Worm (Caenorhabditis elegans): Measurements from ENCODE around the gene C03B1.2.
A peak's percentile ranks its signal among the peaks of the same experiment; 100 is the strongest.

Gene C03B1.2

DNA sequence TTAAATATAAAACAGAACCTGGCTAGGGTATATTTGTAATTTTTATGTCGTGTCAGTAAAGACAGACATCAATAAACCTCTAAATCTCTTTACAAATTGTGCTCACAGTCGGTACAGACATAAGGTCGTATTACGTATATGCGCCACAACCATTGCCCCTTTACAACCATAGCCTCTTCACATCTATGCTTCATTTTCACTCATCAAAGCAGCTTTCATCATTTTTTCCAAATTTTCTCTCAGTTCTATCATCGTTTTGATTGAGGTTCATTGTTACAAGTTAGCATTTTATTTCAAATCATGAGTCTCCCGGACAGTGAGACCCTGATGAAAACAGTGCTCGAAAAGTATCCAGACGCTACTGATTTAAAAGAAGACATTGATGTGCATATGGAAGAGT is 5.6 kb upstream of the C03B1.2 start, which contains the start of gene C03B1.4:
TSS of gene C03B1.4 (plus strand) at position 301 of the 400 bp plus-strand sequence.
- TF ChIP-seq unc-3 (GFP tag; conservative IDR thresholded peaks at IDR 0.05) (no peak), unc-3 (tag; optimal IDR thresholded peaks at IDR 0.05) (no peak), ceh-24 (tag; optimal IDR thresholded peaks at IDR 0.05) (no peak), T23F11.4 (GFP tag; optimal IDR thresholded peaks at IDR 0.05) (no peak), pha-4 (tag; optimal IDR thresholded peaks at IDR 0.05) (no peak), ceh-30 (tag; optimal IDR thresholded peaks at IDR 0.05) (no peak), C08G9.2 (tag; optimal IDR thresholded peaks at IDR 0.05) (no peak)

DNA sequence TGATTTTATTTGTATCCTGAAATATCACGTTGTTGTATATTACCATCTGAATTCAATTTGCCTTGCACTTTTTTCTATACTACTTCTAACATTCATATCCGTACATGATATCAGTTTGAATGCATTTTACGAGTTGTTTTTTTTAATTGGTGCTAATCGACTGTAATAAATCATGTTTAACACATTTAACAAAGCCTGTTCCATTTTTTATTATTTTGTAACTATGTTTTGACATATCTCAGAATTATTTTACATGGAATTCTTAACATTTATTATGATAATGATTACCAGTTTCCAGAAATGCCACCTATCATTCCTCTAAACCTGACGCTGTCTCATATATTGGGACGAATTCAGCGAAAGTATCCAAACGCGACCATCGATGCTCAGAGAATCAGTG is 4.1 kb upstream of the C03B1.2 start, which contains the start of gene C03B1.3:
TSS of gene C03B1.3 (plus strand) at position 301 of the 400 bp plus-strand sequence.
- TF ChIP-seq dve-1 (tag; optimal IDR thresholded peaks at IDR 0.05): no peak
- TF ChIP-seq ceh-18 (tag; optimal IDR thresholded peaks at IDR 0.05): no peak
- TF ChIP-seq ama-1 (optimal IDR thresholded peaks at IDR 0.05): no peak
- TF ChIP-seq ceh-9 (tag; optimal IDR thresholded peaks at IDR 0.05): no peak
- TF ChIP-seq pqm-1 (tag; optimal IDR thresholded peaks at IDR 0.05): no peak
- no peak for TF ChIP-seq Y22D7AL.16 (tag; optimal IDR thresholded peaks at IDR 0.05)

DNA sequence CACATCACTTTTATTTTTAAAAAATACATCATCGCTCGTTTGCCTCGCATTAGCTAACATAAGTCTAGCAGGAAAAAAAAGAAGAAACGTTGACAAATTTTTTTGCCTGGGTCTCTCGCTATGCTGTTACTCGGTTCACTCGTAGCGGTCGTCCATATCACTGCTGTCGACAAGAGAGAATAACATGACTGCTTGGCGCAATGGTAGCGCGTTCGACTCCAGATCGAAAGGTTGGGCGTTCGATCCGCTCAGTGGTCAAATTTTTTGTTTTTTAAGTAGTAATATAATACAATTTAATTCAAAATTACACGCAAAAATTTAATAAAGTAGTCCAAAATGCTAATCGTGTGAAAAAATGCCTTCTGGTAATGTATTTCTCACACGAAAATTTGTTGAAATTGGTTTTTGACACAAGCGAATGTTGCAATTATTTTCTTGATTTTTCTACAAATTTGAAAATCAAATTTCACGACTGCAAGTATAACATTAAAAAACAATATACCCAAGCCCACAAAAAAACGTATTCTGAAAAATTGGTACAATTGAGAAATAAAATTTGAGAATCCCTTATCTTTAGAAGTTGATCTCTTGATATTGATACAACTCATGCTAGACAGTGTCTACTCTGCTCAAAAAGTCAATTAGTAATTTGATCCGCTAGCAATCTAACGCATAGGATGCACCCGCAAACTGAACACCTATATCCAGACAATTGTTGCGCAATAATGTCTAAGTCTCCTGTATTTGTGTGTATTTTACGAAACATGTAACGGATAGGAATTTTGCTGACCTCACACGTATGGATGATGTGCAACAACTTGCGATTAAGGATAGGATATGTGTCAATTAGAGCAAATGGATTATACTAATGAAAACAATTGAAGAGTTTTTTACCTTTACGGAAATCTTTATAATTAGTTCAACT is 1.6 kb downstream of the C03B1.2 start:
- TF ChIP-seq dve-1 (tag; optimal IDR thresholded peaks at IDR 0.05) (peak; percentile 26), pat-9 (tag; optimal IDR thresholded peaks at IDR 0.05) (peak; percentile 68), ceh-34 (tag; optimal IDR thresholded peaks at IDR 0.05) (no peak), ceh-31 (tag; optimal IDR thresholded peaks at IDR 0.05) (peak; percentile 7), ceh-18 (tag; optimal IDR thresholded peaks at IDR 0.05) (peak; percentile 5), C38D4.7 (GFP tag; optimal IDR thresholded peaks at IDR 0.05) (peak; percentile 65), fax-1 (tag; optimal IDR thresholded peaks at IDR 0.05) (peak; percentile 61), hlh-15 (tag; optimal IDR thresholded peaks at IDR 0.05) (peak; percentile 47), nhr-232 (tag; optimal IDR thresholded peaks at IDR 0.05) (peak; percentile 45), pros-1 (tag; optimal IDR thresholded peaks at IDR 0.05) (no peak), hlh-8 (tag; optimal IDR thresholded peaks at IDR 0.05) (peak; percentile 59), C08G9.2 (tag; optimal IDR thresholded peaks at IDR 0.05) (peak; percentile 1), Y22D7AL.16 (tag; optimal IDR thresholded peaks at IDR 0.05) (peak; percentile 62), hlh-30 (tag; optimal IDR thresholded peaks at IDR 0.05; ENCODE audit: insufficient read depth) (no peak), unc-86 (tag; optimal IDR thresholded peaks at IDR 0.05) (peak; percentile 62), ceh-2 (tag; optimal IDR thresholded peaks at IDR 0.05) (peak; percentile 38), hlh-13 (GFP tag; optimal IDR thresholded peaks at IDR 0.05) (peak; percentile 43), tbx-7 (tag; optimal IDR thresholded peaks at IDR 0.05) (no peak), ceh-19 (GFP tag; optimal IDR thresholded peaks at IDR 0.05) (peak; percentile 72), npax-4 (tag; optimal IDR thresholded peaks at IDR 0.05) (peak; percentile 12), ceh-24 (tag; optimal IDR thresholded peaks at IDR 0.05) (peak; percentile 51), nhr-11 (tag; optimal IDR thresholded peaks at IDR 0.05) (no peak), ceh-22 (tag; optimal IDR thresholded peaks at IDR 0.05) (no peak), ceh-45 (GFP tag; IDR thresholded peaks at IDR 0.05) (peak; percentile 64; the same call in 1 of the 2 replicates), elt-2 (tag; optimal IDR thresholded peaks at IDR 0.05) (peak; percentile 84), pag-3 (tag; optimal IDR thresholded peaks at IDR 0.05; ENCODE audit: borderline replicate concordance) (no peak), ceh-48 (tag; optimal IDR thresholded peaks at IDR 0.05) (peak; percentile 55), dmd-4 (tag; optimal IDR thresholded peaks at IDR 0.05; ENCODE audit: borderline replicate concordance) (peak; percentile 50), odd-2 (tag; optimal IDR thresholded peaks at IDR 0.05) (no peak), sdc-2 (tag; optimal IDR thresholded peaks at IDR 0.05) (peak; percentile 70), pha-2 (tag; optimal IDR thresholded peaks at IDR 0.05) (peak; percentile 68), lin-11 (tag; optimal IDR thresholded peaks at IDR 0.05) (peak; percentile 70), syd-9 (tag; optimal IDR thresholded peaks at IDR 0.05) (peak; percentile 9), tbx-2 (tag; optimal IDR thresholded peaks at IDR 0.05) (peak; percentile 49), K09A11.1 (tag; optimal IDR thresholded peaks at IDR 0.05; ENCODE audit: insufficient read depth) (no peak), lim-6 (tag; optimal IDR thresholded peaks at IDR 0.05) (no peak), ceh-9 (tag; optimal IDR thresholded peaks at IDR 0.05) (peak; percentile 42), ets-4 (tag; optimal IDR thresholded peaks at IDR 0.05) (no peak), ztf-16 (tag; optimal IDR thresholded peaks at IDR 0.05) (peak; percentile 61)
